Fruit fly (Drosophila melanogaster): ENCODE results near the gene nyo.

DNA sequence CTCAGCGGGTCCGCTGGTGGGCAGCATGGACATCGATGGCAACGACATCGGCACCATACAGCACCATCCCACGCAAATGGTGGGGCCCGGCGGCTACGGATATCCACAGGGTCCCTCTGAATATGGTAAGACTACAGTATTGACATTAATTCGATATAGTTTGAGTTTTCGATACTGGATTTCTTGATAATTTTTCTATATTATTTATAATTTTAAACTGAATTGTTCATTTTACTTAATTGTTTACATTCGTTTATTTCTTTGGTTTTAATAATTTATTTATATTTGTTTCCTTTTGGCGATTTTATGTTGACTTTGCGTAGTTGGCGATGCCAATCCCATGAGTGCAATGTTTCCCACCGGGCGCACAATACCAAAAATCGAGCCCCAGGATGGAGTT, 69.7 kb downstream of the nyo start, which contains the start of gene CycG:
- TF ChIP-seq Vsx2 (GFP tag; optimal IDR thresholded peaks at IDR 0.05; ENCODE audit: partially characterized antibody) (no peak), HLH106 (tag; optimal IDR thresholded peaks at IDR 0.05) (no peak), h (GFP tag; optimal IDR thresholded peaks at IDR 0.05) (no peak), OdsH (GFP tag; optimal IDR thresholded peaks at IDR 0.05) (no peak), Mio (GFP tag; optimal IDR thresholded peaks at IDR 0.05) (no peak), dl (GFP tag; optimal IDR thresholded peaks at IDR 0.05; ENCODE audit: insufficient read depth in 1 of 2, partially characterized antibody in 2 of 2) (no peak), N (GFP tag; optimal IDR thresholded peaks at IDR 0.05) (no peak), lola (GFP tag; optimal IDR thresholded peaks at IDR 0.05) (no peak), CG9705 (GFP tag; optimal IDR thresholded peaks at IDR 0.05) (no peak), Myc (optimal IDR thresholded peaks at IDR 0.05) (no peak), fru (GFP tag; optimal IDR thresholded peaks at IDR 0.05) (no peak), foxo (GFP tag; optimal IDR thresholded peaks at IDR 0.05) (no peak)
